Worm (Caenorhabditis elegans): ENCODE results near the gene glit-1.
A peak's percentile ranks its signal among the peaks of the same experiment; 100 is the strongest.

glit-1 gene

ce11 chrX:4662293-4662825 lies 49.7 kb upstream of the glit-1 start (continued):
- TF ChIP-seq ceh-62 (tag; optimal IDR thresholded peaks at IDR 0.05) = no peak
- TF ChIP-seq hif-1 (tag; optimal IDR thresholded peaks at IDR 0.05) = peak in 1 of 2 experiments; percentile 23

ce11 chrX:4662964-4663684 lies 49.0 kb upstream of the glit-1 start:
- TF ChIP-seq arid-1 (GFP tag; conservative IDR thresholded peaks at IDR 0.05) (no peak), daf-8 (GFP tag; IDR thresholded peaks at IDR 0.05) (no peak), madf-9 (GFP tag; conservative IDR thresholded peaks at IDR 0.05) (no peak), egl-43 (GFP tag; IDR thresholded peaks at IDR 0.05) (no peak), zip-11 (GFP tag; IDR thresholded peaks at IDR 0.05) (no peak), daf-16 (GFP tag; optimal IDR thresholded peaks at IDR 0.05) (no peak), daf-16 (tag; optimal IDR thresholded peaks at IDR 0.05) (peak; percentile 44), nhr-11 (tag; optimal IDR thresholded peaks at IDR 0.05) (no peak), ceh-44 (GFP tag; IDR thresholded peaks at IDR 0.05) (no peak), F44E2.7 (GFP tag; IDR thresholded peaks at IDR 0.05) (no peak), unc-130 (GFP tag; optimal IDR thresholded peaks at IDR 0.05) (no peak), skn-1 (tag; optimal IDR thresholded peaks at IDR 0.05) (no peak), gei-8 (GFP tag; optimal IDR thresholded peaks at IDR 0.05) (no peak), Y5F2A.4 (GFP tag; optimal IDR thresholded peaks at IDR 0.05) (no peak), unc-62 (GFP tag; optimal IDR thresholded peaks at IDR 0.05 in 1 of 2) (peak in 1 of 2 experiments; percentile 17), unc-62 (tag; optimal IDR thresholded peaks at IDR 0.05) (no peak), zag-1 (tag; optimal IDR thresholded peaks at IDR 0.05) (no peak), D1046.2 (GFP tag; IDR thresholded peaks at IDR 0.05) (no peak), mep-1 (tag; optimal IDR thresholded peaks at IDR 0.05) (no peak), snpc-1.2 (GFP tag; IDR thresholded peaks at IDR 0.05) (no peak), ZK546.5 (tag; optimal IDR thresholded peaks at IDR 0.05) (no peak), lir-3 (tag; optimal IDR thresholded peaks at IDR 0.05) (no peak), sdz-12 (GFP tag; optimal IDR thresholded peaks at IDR 0.05) (no peak), nhr-28 (tag; optimal IDR thresholded peaks at IDR 0.05) (peak; percentile 47), lim-7 (GFP tag; IDR thresholded peaks at IDR 0.05) (no peak), ztf-11 (tag; optimal IDR thresholded peaks at IDR 0.05) (no peak), daf-12 (tag; optimal IDR thresholded peaks at IDR 0.05) (no peak), ztf-7 (tag; optimal IDR thresholded peaks at IDR 0.05) (no peak), mdl-1 (tag; optimal IDR thresholded peaks at IDR 0.05) (peak in 1 of 2 experiments; percentile 31), hlh-30 (tag; optimal IDR thresholded peaks at IDR 0.05; ENCODE audit: insufficient read depth) (no peak), dve-1 (tag; optimal IDR thresholded peaks at IDR 0.05; ENCODE audit: insufficient read depth) (peak; percentile 38), egl-27 (tag; optimal IDR thresholded peaks at IDR 0.05) (no peak)

- TF ChIP-seq mdt-29 (GFP tag; IDR thresholded peaks at IDR 0.05) = no peak
- TF ChIP-seq nhr-11 (tag; optimal IDR thresholded peaks at IDR 0.05) = no peak
- TF ChIP-seq unc-62 (GFP tag; optimal IDR thresholded peaks at IDR 0.05 in 1 of 2) = peak in 1 of 2 experiments; percentile 77
- no peak for TF ChIP-seq unc-62 (tag; optimal IDR thresholded peaks at IDR 0.05)
- peak; percentile 41 for TF ChIP-seq nhr-28 (tag; optimal IDR thresholded peaks at IDR 0.05)
- peak; percentile 13 for TF ChIP-seq hlh-11 (tag; optimal IDR thresholded peaks at IDR 0.05)
- no peak for TF ChIP-seq aha-1 (tag)
- TF ChIP-seq dmd-8 (GFP tag; IDR thresholded peaks at IDR 0.05) = no peak
- TF ChIP-seq D1046.2 (GFP tag; IDR thresholded peaks at IDR 0.05) = no peak
- no peak for TF ChIP-seq zip-2 (tag; optimal IDR thresholded peaks at IDR 0.05)
- no peak for TF ChIP-seq ama-1 (optimal IDR thresholded peaks at IDR 0.05)
- no peak for TF ChIP-seq nhr-111 (GFP tag; optimal IDR thresholded peaks at IDR 0.05)
- no peak for TF ChIP-seq saeg-2 (GFP tag; IDR thresholded peaks at IDR 0.05)
- peak; percentile 50 for TF ChIP-seq nhr-48 (tag; optimal IDR thresholded peaks at IDR 0.05)
- no peak for TF ChIP-seq hmg-1.1 (GFP tag; IDR thresholded peaks at IDR 0.05)
- TF ChIP-seq ctbp-1 (GFP tag; IDR thresholded peaks at IDR 0.05) = no peak
- no peak for TF ChIP-seq ztf-7 (tag; optimal IDR thresholded peaks at IDR 0.05)
- TF ChIP-seq Y5F2A.4 (GFP tag; optimal IDR thresholded peaks at IDR 0.05) = no peak
Measured at ce11 chrX:4664649-4665048, 47.4 kb upstream of the glit-1 start.

Measured in whole organism, L4 larva.